Fruit fly (Drosophila melanogaster) whole organism, embryonic: ENCODE measurements around the gene Chrac-14.
A peak's percentile ranks its signal among the peaks of the same experiment; 100 is the strongest.

ENCODE experiments used
- Abd-B ChIP-seq: fragments of 200-800 bp; sonication (Bioruptor generic); optimal IDR thresholded peaks from 2 replicates; lab custom pipeline; 2018; ENCODE audit warnings: missing biosample characterization, mild to moderate bottlenecking, missing genetic modification characterization, moderate library complexity
- B-H2 ChIP-seq: fragments of 200-800 bp; sonication (Bioruptor generic); optimal IDR thresholded peaks from 2 replicates; lab custom pipeline; 2018; ENCODE audit warnings: missing biosample characterization, mild to moderate bottlenecking, missing genetic modification characterization
- C15 ChIP-seq: fragments of 200-800 bp; sonication (Bioruptor generic); IDR thresholded peaks from 3 replicates; pipeline ENCODE4 v1.3.6; 2022; ENCODE audit warnings: missing biosample characterization, missing genetic modification characterization
- CG12104 ChIP-seq: fragments of 200-800 bp; sonication (Bioruptor generic); optimal IDR thresholded peaks from 3 replicates; lab custom pipeline; 2016; ENCODE audit warnings: missing biosample characterization, missing genetic modification characterization
- CG12219 ChIP-seq: fragments of 200-800 bp; sonication (Bioruptor generic); optimal IDR thresholded peaks from 3 replicates; lab custom pipeline; 2018; ENCODE audit warnings: missing biosample characterization, mild to moderate bottlenecking, missing genetic modification characterization
- CG12299 ChIP-seq: fragments of 200-800 bp; sonication (Bioruptor generic); optimal IDR thresholded peaks from 2 replicates; lab custom pipeline; 2018; ENCODE audit warnings: missing biosample characterization, mild to moderate bottlenecking, missing genetic modification characterization
- CG12769 ChIP-seq: fragments of 200-800 bp; sonication (Bioruptor generic); optimal IDR thresholded peaks from 2 replicates; lab custom pipeline; 2019; ENCODE audit warnings: missing biosample characterization, mild to moderate bottlenecking, missing genetic modification characterization, moderate library complexity
- CG13296 ChIP-seq: fragments of 200-800 bp; sonication (Bioruptor generic); optimal IDR thresholded peaks from 3 replicates; lab custom pipeline; 2018; ENCODE audit warnings: missing biosample characterization, mild to moderate bottlenecking, missing genetic modification characterization
- CG13424 ChIP-seq: fragments of 200-800 bp; sonication (Bioruptor generic); optimal IDR thresholded peaks from 2 replicates; lab custom pipeline; 2019; ENCODE audit warnings: missing biosample characterization, mild to moderate bottlenecking, missing genetic modification characterization, moderate library complexity
- CG15514 ChIP-seq: fragments of 200-800 bp; sonication (Bioruptor generic); optimal IDR thresholded peaks from 3 replicates; lab custom pipeline; 2017; ENCODE audit warnings: missing biosample characterization, missing genetic modification characterization, mild to moderate bottlenecking, moderate library complexity, missing genetic modification reagents
- CG15696 ChIP-seq: fragments of 200-800 bp; sonication (Bioruptor generic); optimal IDR thresholded peaks from 2 replicates; lab custom pipeline; 2019; ENCODE audit warnings: missing biosample characterization, mild to moderate bottlenecking, missing genetic modification characterization, moderate library complexity
- CG16815 ChIP-seq: fragments of 200-800 bp; sonication (Bioruptor generic); optimal IDR thresholded peaks from 3 replicates; lab custom pipeline; 2017; ENCODE audit warnings: missing biosample characterization, mild to moderate bottlenecking, missing genetic modification characterization
- CG18011 ChIP-seq: fragments of 200-800 bp; sonication (Bioruptor generic); optimal IDR thresholded peaks from 2 replicates; lab custom pipeline; 2017; ENCODE audit warnings: missing biosample characterization, missing genetic modification characterization, mild to moderate bottlenecking, moderate library complexity, missing genotype
- CG18262 ChIP-seq: fragments of 200-800 bp; optimal IDR thresholded peaks from 3 replicates; lab custom pipeline; 2019; ENCODE audit warnings: missing biosample characterization, mild to moderate bottlenecking, missing genetic modification characterization, moderate library complexity
- CG3281 ChIP-seq: fragments of 200-800 bp; sonication (Bioruptor generic); optimal IDR thresholded peaks from 3 replicates; lab custom pipeline; 2017; ENCODE audit warnings: missing biosample characterization, mild to moderate bottlenecking, missing genetic modification characterization
- CG3847 ChIP-seq: fragments of 200-800 bp; sonication (Bioruptor generic); IDR thresholded peaks from 2 replicates; pipeline ENCODE4 v1.3.6; 2022; ENCODE audit warnings: missing biosample characterization, missing genetic modification characterization
- CG4854 ChIP-seq: fragments of 200-800 bp; sonication (Bioruptor generic); optimal IDR thresholded peaks from 2 replicates; lab custom pipeline; 2016; ENCODE audit warnings: missing biosample characterization, missing genetic modification characterization, inconsistent platforms
- CG7786 ChIP-seq: fragments of 200-800 bp; sonication (Bioruptor generic); optimal IDR thresholded peaks from 2 replicates; lab custom pipeline; 2016; ENCODE audit warnings: missing biosample characterization, missing genetic modification characterization
- CG7928 ChIP-seq: fragments of 200-800 bp; sonication (Bioruptor generic); optimal IDR thresholded peaks from 2 replicates; lab custom pipeline; 2017; ENCODE audit warnings: missing biosample characterization, mild to moderate bottlenecking, missing genetic modification characterization
- CG8478 ChIP-seq: fragments of >200 bp; optimal IDR thresholded peaks from 2 replicates; lab custom pipeline; 2018
- CG8765 ChIP-seq: fragments of 200-800 bp; sonication (Bioruptor generic); IDR thresholded peaks from 2 replicates; pipeline ENCODE4 v1.3.6; 2022; ENCODE audit warnings: missing biosample characterization, missing genetic modification characterization
- CG9797 ChIP-seq: fragments of 200-800 bp; sonication (Bioruptor generic); optimal IDR thresholded peaks from 3 replicates; lab custom pipeline; 2018; ENCODE audit warnings: missing biosample characterization, mild to moderate bottlenecking, missing genetic modification characterization
- Dbx ChIP-seq: fragments of 200-800 bp; sonication (Bioruptor generic); IDR thresholded peaks from 3 replicates; pipeline ENCODE4 v1.3.6; 2022; ENCODE audit warnings: missing biosample characterization, missing genetic modification characterization
- Dek ChIP-seq: fragments of 200-800 bp; sonication (Bioruptor generic); optimal IDR thresholded peaks from 3 replicates; lab custom pipeline; 2019; ENCODE audit warnings: missing biosample characterization, mild to moderate bottlenecking, missing genetic modification characterization, moderate library complexity
- Dfd ChIP-seq, 2 experiments: fragments of >200 bp; optimal IDR thresholded peaks; 2 replicates each; lab custom pipeline; 2017; ENCODE audit warnings: missing biosample characterization in 2 of 2, missing genetic modification characterization in 2 of 2
- Dll ChIP-seq: fragments of 200-800 bp; sonication (Bioruptor generic); IDR thresholded peaks from 4 replicates; pipeline ENCODE4 v1.3.6; 2022; ENCODE audit warnings: missing biosample characterization, missing genetic modification characterization; ENCODE audit not compliant: partially characterized antibody
- Dref ChIP-seq: fragments of 200-800 bp; sonication (Bioruptor generic); IDR thresholded peaks from 2 replicates; pipeline ENCODE4 v1.3.6; 2022; ENCODE audit warnings: missing biosample characterization, missing genetic modification characterization
- ERR ChIP-seq: fragments of 200-800 bp; sonication (Bioruptor generic); optimal IDR thresholded peaks from 2 replicates; lab custom pipeline; 2016; ENCODE audit warnings: missing biosample characterization, missing genetic modification characterization
- HmgD ChIP-seq: fragments of 200-800 bp; sonication (Bioruptor generic); optimal IDR thresholded peaks from 3 replicates; lab custom pipeline; 2016; ENCODE audit warnings: missing biosample characterization, missing genetic modification characterization
- MESR4 ChIP-seq: fragments of 200-800 bp; sonication (Bioruptor generic); optimal IDR thresholded peaks from 2 replicates; lab custom pipeline; 2018; ENCODE audit warnings: missing biosample characterization, mild to moderate bottlenecking, missing genetic modification characterization, moderate library complexity
- Meics ChIP-seq: fragments of 200-800 bp; sonication (Bioruptor generic); optimal IDR thresholded peaks from 2 replicates; lab custom pipeline; 2017; ENCODE audit warnings: missing biosample characterization, mild to moderate bottlenecking, missing genetic modification characterization
- Mrtf ChIP-seq: fragments of 200-800 bp; sonication (Bioruptor generic); IDR thresholded peaks from 3 replicates; pipeline ENCODE4 v1.3.6; 2022; ENCODE audit warnings: missing biosample characterization, missing genetic modification characterization
- NK7.1 ChIP-seq: fragments of 200-800 bp; sonication (Bioruptor generic); optimal IDR thresholded peaks from 3 replicates; lab custom pipeline; 2016; ENCODE audit warnings: missing biosample characterization, missing genetic modification characterization
- Nf-YA ChIP-seq: fragments of 200-800 bp; sonication (Bioruptor generic); IDR thresholded peaks from 2 replicates; pipeline ENCODE4 v1.3.6; 2022; ENCODE audit warnings: missing biosample characterization, missing genetic modification characterization
- Nf-YC ChIP-seq: fragments of 200-800 bp; optimal IDR thresholded peaks from 3 replicates; lab custom pipeline; 2019; ENCODE audit warnings: missing biosample characterization, mild to moderate bottlenecking, missing genetic modification characterization, moderate library complexity
- Sox100B ChIP-seq: fragments of 200-800 bp; sonication (Bioruptor generic); optimal IDR thresholded peaks from 3 replicates; lab custom pipeline; 2018; ENCODE audit warnings: missing biosample characterization, mild to moderate bottlenecking, missing genetic modification characterization
- Sox102F ChIP-seq: fragments of 200-800 bp; sonication (Bioruptor generic); optimal IDR thresholded peaks from 2 replicates; lab custom pipeline; 2018; ENCODE audit warnings: missing biosample characterization, mild to moderate bottlenecking, missing genetic modification characterization, moderate library complexity
- ap ChIP-seq: fragments of 200-800 bp; sonication (Bioruptor generic); IDR thresholded peaks from 2 replicates; pipeline ENCODE4 v1.3.6; 2022; ENCODE audit warnings: missing biosample characterization, missing genetic modification characterization
- chn ChIP-seq: fragments of 200-800 bp; sonication (Bioruptor generic); optimal IDR thresholded peaks from 2 replicates; lab custom pipeline; 2016; ENCODE audit warnings: missing biosample characterization, missing genetic modification characterization
- disco-r ChIP-seq: fragments of 200-800 bp; sonication (Bioruptor generic); optimal IDR thresholded peaks from 2 replicates; lab custom pipeline; 2016; ENCODE audit warnings: missing biosample characterization, missing genetic modification characterization
- en ChIP-seq: fragments of 200-800 bp; sonication (Bioruptor generic); optimal IDR thresholded peaks from 2 replicates; lab custom pipeline; 2016; ENCODE audit warnings: missing biosample characterization, missing genetic modification characterization
- eyg ChIP-seq: fragments of 200-800 bp; sonication (Bioruptor generic); optimal IDR thresholded peaks from 3 replicates; lab custom pipeline; 2016; ENCODE audit warnings: missing biosample characterization, missing genetic modification characterization
- grn ChIP-seq: fragments of 200-800 bp; sonication (Bioruptor generic); optimal IDR thresholded peaks from 3 replicates; lab custom pipeline; 2017; ENCODE audit warnings: missing biosample characterization, missing genetic modification characterization
- gsb ChIP-seq: fragments of 200-800 bp; sonication (Bioruptor generic); IDR thresholded peaks from 2 replicates; pipeline ENCODE4 v1.3.6; 2022; ENCODE audit warnings: missing biosample characterization, missing genetic modification characterization
- gsb-n ChIP-seq: fragments of 200-800 bp; sonication (Bioruptor generic); optimal IDR thresholded peaks from 3 replicates; lab custom pipeline; 2018; ENCODE audit warnings: missing biosample characterization, mild to moderate bottlenecking, missing genetic modification characterization
- her ChIP-seq: fragments of 200-800 bp; sonication (Bioruptor generic); optimal IDR thresholded peaks from 2 replicates; lab custom pipeline; 2016; ENCODE audit warnings: missing biosample characterization, missing genetic modification characterization
- mam ChIP-seq: fragments of 200-800 bp; sonication (Bioruptor generic); optimal IDR thresholded peaks from 3 replicates; lab custom pipeline; 2016; ENCODE audit warnings: missing biosample characterization, missing genetic modification characterization
- mirr ChIP-seq: fragments of 200-800 bp; sonication (Bioruptor generic); optimal IDR thresholded peaks from 3 replicates; lab custom pipeline; 2018; ENCODE audit warnings: missing biosample characterization, mild to moderate bottlenecking, missing genetic modification characterization
- ro ChIP-seq: fragments of 200-800 bp; sonication (Bioruptor generic); IDR thresholded peaks from 2 replicates; pipeline ENCODE4 v1.3.6; 2022; ENCODE audit warnings: missing biosample characterization, missing genetic modification characterization
- row ChIP-seq: fragments of 200-800 bp; sonication (Bioruptor generic); IDR thresholded peaks from 3 replicates; pipeline ENCODE4 v1.3.6; 2022; ENCODE audit warnings: missing biosample characterization, missing genetic modification characterization

Chrac-14 gene

DNA sequence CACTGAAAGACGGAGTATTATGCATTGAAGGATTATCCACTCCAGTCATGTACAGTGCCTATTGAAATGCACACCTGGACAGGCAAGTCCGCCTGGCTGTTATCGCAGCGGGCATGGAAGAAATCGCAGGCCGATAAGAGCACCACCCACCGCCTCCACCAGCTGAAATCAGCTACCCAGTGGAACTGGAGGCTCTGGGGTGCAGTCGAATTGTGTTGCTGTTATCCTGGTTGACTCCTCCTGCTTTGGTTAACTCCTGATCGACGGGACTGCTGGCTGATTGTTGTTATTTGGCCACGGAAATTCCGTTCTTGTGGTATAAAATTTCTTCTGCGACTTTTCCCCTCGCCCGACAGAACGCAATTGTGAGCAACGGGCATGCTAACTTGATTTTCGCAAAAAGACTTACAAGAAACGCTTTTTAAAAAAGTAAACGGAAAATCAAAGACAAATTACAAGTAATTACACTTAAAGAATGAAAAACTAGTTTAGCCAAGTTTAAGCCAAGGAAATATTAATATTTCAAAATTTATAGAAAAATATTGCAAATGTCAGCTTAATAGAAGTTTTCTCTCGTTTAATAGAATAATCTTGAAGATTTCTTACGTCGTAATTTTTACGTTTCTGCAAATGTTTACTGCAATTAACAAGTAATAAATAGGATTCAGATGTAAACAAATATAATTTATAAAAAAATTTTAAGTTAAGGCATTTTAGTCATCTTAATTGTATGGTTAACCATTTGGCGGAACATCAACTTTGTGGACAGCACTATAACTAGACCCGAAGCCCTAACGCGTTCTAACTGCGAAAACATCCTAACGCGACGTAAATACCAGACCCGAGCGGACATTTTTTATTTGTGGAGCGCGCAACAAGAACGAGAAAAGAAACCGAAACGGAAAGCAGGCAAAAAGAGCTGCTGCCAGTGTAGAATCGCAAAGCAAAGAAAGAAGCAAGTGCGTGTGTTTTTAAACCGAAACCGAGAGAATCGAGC lies 22.0 kb upstream of the Chrac-14 start, which contains the start of the genes CG13398 and Akap200 (continued):
- TF ChIP-seq Sox102F (GFP tag; lab: Kevin White, UChicago) (no peak), grn (GFP tag; lab: Kevin White, UChicago) (peak; percentile 24), Dek (no peak), Nf-YC (tag; lab: Kevin White, UChicago) (no peak), CG8478 (no peak), CG12104 (peak; percentile 14), en (no peak), chn (peak; percentile 50), gsb-n (peak; percentile 11), gsb (no peak), mirr (no peak), CG9797 (GFP tag; lab: Kevin White, UChicago) (peak; percentile 64), disco-r (GFP tag; lab: Kevin White, UChicago) (no peak), CG12769 (tag; lab: Kevin White, UChicago) (no peak), CG7786 (GFP tag; lab: Kevin White, UChicago) (peak; percentile 4), ro (no peak), NK7.1 (no peak), mam (GFP tag; lab: Kevin White, UChicago) (no peak), Nf-YA (no peak), CG8765 (GFP tag; lab: Robert Waterston, UW) (no peak), her (peak; percentile 99), Dbx (GFP tag; lab: Robert Waterston, UW) (no peak), CG12299 (tag; lab: Kevin White, UChicago) (no peak), Dfd (GFP tag; optimal IDR thresholded peaks at IDR 0.05; lab: Kevin White, UChicago) (no peak), Meics (GFP tag; lab: Kevin White, UChicago) (peak; percentile 3), Mrtf (GFP tag; lab: Robert Waterston, UW) (no peak), eyg (GFP tag; lab: Kevin White, UChicago) (no peak), ap (no peak), CG3281 (GFP tag; lab: Kevin White, UChicago) (no peak), CG12219 (GFP tag; lab: Kevin White, UChicago) (no peak), CG13296 (GFP tag; lab: Kevin White, UChicago) (no peak), CG3847 (GFP tag; lab: Robert Waterston, UW) (peak; percentile 66), B-H2 (peak; percentile 29), Abd-B (no peak), HmgD (no peak), CG18011 (GFP tag; lab: Kevin White, UChicago) (no peak), Dll (GFP tag; lab: Robert Waterston, UW) (no peak), C15 (GFP tag; lab: Robert Waterston, UW) (no peak), CG15514 (GFP tag; lab: Kevin White, UChicago) (peak; percentile 19), CG18262 (tag; lab: Kevin White, UChicago) (peak; percentile 46), Sox100B (GFP tag; lab: Kevin White, UChicago) (peak; percentile 44), ERR (GFP tag; lab: Kevin White, UChicago) (no peak), CG13424 (tag; lab: Kevin White, UChicago) (peak; percentile 46), CG4854 (no peak), row (GFP tag; lab: Robert Waterston, UW) (peak; percentile 71), CG7928 (GFP tag; lab: Kevin White, UChicago) (peak; percentile 55), MESR4 (GFP tag; lab: Kevin White, UChicago) (peak; percentile 92), CG16815 (GFP tag; lab: Kevin White, UChicago) (peak; percentile 33), CG15696 (tag; lab: Kevin White, UChicago) (peak; percentile 31), Dref (GFP tag; lab: Robert Waterston, UW) (0 out of 2 replicates have a peak, but pooled peaks have one; percentile 20)
